Fruit fly (Drosophila melanogaster): ENCODE results near the gene CG14115.

The CG14115 gene

DNA sequence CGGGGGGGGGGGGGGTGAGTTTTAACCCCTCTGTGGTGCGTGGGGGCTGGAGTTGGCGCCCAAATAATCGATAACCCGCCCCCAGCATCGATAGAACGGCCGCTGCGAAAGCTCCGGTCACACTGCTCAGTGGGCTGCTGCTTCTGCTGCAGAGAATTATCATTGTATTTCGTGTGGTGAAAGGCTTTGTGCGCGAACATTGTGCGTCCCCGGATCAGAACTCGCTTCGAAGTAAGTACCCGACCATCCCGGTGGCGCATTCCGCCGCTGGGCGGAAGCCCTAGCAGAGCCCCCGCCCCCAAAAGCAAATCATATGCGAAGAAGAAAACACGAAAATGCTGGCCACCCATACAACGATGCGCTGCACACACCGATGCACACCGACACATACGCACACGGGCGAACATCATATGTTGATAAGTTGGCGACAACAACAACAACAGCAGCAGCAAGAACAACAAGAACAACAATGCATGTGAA, 16.8 kb downstream of the CG14115 start, which contains the start of gene Syx13 (continued):
- TF ChIP-seq salr (GFP tag; optimal IDR thresholded peaks at IDR 0.05) (no peak), Sox15 (GFP tag; optimal IDR thresholded peaks at IDR 0.05) (no peak), Eip78C (GFP tag) (peak; percentile 66), CG6854 (GFP tag; optimal IDR thresholded peaks at IDR 0.05) (peak; percentile 38), Hr39 (GFP tag; optimal IDR thresholded peaks at IDR 0.05) (no peak), Lpt (GFP tag; optimal IDR thresholded peaks at IDR 0.05) (no peak), CG3919 (GFP tag; optimal IDR thresholded peaks at IDR 0.05) (no peak), dsx (GFP tag; optimal IDR thresholded peaks at IDR 0.05; ENCODE audit: poor library complexity, severe bottlenecking) (peak; percentile 42), CG6276 (GFP tag; optimal IDR thresholded peaks at IDR 0.05) (no peak), pdm3 (GFP tag; optimal IDR thresholded peaks at IDR 0.05) (no peak), Ets21C (GFP tag; optimal IDR thresholded peaks at IDR 0.05) (no peak), Gug (GFP tag; IDR thresholded peaks at IDR 0.05) (no peak), CG6792 (GFP tag; optimal IDR thresholded peaks at IDR 0.05) (no peak), dac (GFP tag; optimal IDR thresholded peaks at IDR 0.05) (no peak)

DNA sequence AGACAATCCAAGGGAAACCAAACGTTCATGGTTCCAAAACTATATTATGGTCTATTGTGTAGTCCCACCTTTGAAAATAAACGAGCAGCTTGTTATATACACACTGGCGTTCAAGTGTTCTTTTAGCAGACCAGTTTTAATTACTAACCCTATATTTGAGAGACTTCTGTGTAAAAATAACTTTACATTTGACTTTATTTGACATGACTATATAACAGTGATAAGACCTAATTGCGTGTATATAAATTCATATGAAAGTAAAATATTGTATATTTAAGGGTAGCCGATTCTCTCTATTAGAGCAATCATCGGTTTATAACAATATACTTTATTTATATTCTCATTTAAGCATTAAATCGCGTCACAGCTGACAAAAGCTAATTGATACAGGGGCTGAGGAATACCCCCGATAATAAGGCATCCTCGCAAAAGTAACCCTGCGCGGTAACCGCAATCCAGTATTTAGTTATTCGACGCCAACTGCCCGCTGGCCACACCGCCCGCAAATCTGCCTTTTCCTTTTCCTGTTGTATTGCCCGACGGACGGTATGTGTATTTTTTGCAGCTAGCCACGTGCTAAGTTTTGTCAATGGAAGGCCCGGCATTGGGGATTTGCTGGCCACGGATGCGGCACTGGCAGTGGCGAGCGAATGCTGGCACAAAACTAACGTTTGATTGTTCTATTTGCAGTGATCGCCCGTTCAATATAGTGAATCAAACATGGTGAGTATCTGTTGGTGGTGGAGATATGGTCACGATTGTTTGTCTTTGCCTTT, 19.7 kb downstream of the CG14115 start, which contains the start of gene RpS4:
RpS4 (plus strand) TSS at position 465 of the 776 bp plus-strand sequence.
- TF ChIP-seq vri (GFP tag; optimal IDR thresholded peaks at IDR 0.05), result peak; percentile 86
- peak; percentile 74 for TF ChIP-seq spab (GFP tag; optimal IDR thresholded peaks at IDR 0.05)
- peak; percentile 88 for TF ChIP-seq esn (GFP tag; optimal IDR thresholded peaks at IDR 0.05)
- peak; percentile 75 for TF ChIP-seq achi (GFP tag; optimal IDR thresholded peaks at IDR 0.05)
- peak; percentile 55 for TF ChIP-seq CG10631 (GFP tag; optimal IDR thresholded peaks at IDR 0.05)
- peak; percentile 67 for TF ChIP-seq dsx (GFP tag; optimal IDR thresholded peaks at IDR 0.05; ENCODE audit: poor library complexity, severe bottlenecking)
- TF ChIP-seq Hr38 (GFP tag; optimal IDR thresholded peaks at IDR 0.05), result no peak
- peak; percentile 83 for TF ChIP-seq CG31627 (GFP tag; optimal IDR thresholded peaks at IDR 0.05)
- TF ChIP-seq CG1621 (tag; optimal IDR thresholded peaks at IDR 0.05), result peak; percentile 88
- TF ChIP-seq CG6854 (GFP tag; optimal IDR thresholded peaks at IDR 0.05), result peak; percentile 99
- TF ChIP-seq CG10669 (GFP tag; optimal IDR thresholded peaks at IDR 0.05), result peak; percentile 75
- TF ChIP-seq OdsH (GFP tag; optimal IDR thresholded peaks at IDR 0.05), result peak; percentile 76
- TF ChIP-seq CG8119 (GFP tag; IDR thresholded peaks at IDR 0.05), result peak; percentile 50; the same call in 2 of the 3 replicates
- TF ChIP-seq Smox (GFP tag; optimal IDR thresholded peaks at IDR 0.05), result peak; percentile 70
- peak; percentile 71 for TF ChIP-seq CG6792 (GFP tag; optimal IDR thresholded peaks at IDR 0.05)
- peak; percentile 60 for TF ChIP-seq Sox14 (GFP tag; optimal IDR thresholded peaks at IDR 0.05)
- TF ChIP-seq CG6163 (GFP tag; IDR thresholded peaks at IDR 0.05), result peak; percentile 90
- TF ChIP-seq CG8632 (GFP tag; optimal IDR thresholded peaks at IDR 0.05), result peak; percentile 74
- peak; percentile 86 for TF ChIP-seq Met (GFP tag; optimal IDR thresholded peaks at IDR 0.05)
- peak; percentile 94 for TF ChIP-seq CG3919 (GFP tag; optimal IDR thresholded peaks at IDR 0.05)
- TF ChIP-seq acj6 (GFP tag; optimal IDR thresholded peaks at IDR 0.05), result peak; percentile 65
- TF ChIP-seq eg (GFP tag; IDR thresholded peaks at IDR 0.05), result peak; percentile 84
- peak; percentile 65 for TF ChIP-seq CG15336 (GFP tag; IDR thresholded peaks at IDR 0.05)
- peak; percentile 36; the same call in 1 of the 2 replicates for TF ChIP-seq CG11294 (GFP tag; IDR thresholded peaks at IDR 0.05)
- peak; percentile 82 for TF ChIP-seq CG34406 (GFP tag; optimal IDR thresholded peaks at IDR 0.05)
- TF ChIP-seq Hr39 (GFP tag; optimal IDR thresholded peaks at IDR 0.05), result peak; percentile 79
- TF ChIP-seq CG11762 (GFP tag; optimal IDR thresholded peaks at IDR 0.05; ENCODE audit: insufficient read depth), result peak; percentile 73
- TF ChIP-seq Eip75B (GFP tag; optimal IDR thresholded peaks at IDR 0.05), result peak; percentile 86
- TF ChIP-seq CG4318 (GFP tag; optimal IDR thresholded peaks at IDR 0.05), result no peak
- peak; percentile 85 for TF ChIP-seq CG7368 (GFP tag; optimal IDR thresholded peaks at IDR 0.05)
- TF ChIP-seq fkh (GFP tag; optimal IDR thresholded peaks at IDR 0.05), result peak; percentile 79
- peak; percentile 69 for TF ChIP-seq CG3032 (tag; optimal IDR thresholded peaks at IDR 0.05)
- TF ChIP-seq Eip93F (GFP tag; optimal IDR thresholded peaks at IDR 0.05), result no peak
- no peak for TF ChIP-seq Lpt (GFP tag; optimal IDR thresholded peaks at IDR 0.05)
- peak; percentile 84 for TF ChIP-seq svp (GFP tag)
- TF ChIP-seq ss (GFP tag; optimal IDR thresholded peaks at IDR 0.05), result peak; percentile 89 to 95
- peak; percentile 83 for TF ChIP-seq pdm3 (GFP tag; optimal IDR thresholded peaks at IDR 0.05)
- peak in 1 of 2 experiments; percentile 92 for TF ChIP-seq salr (GFP tag; optimal IDR thresholded peaks at IDR 0.05)
- TF ChIP-seq Eip78C (GFP tag), result peak; percentile 96
- peak; percentile 64 for TF ChIP-seq Ets21C (GFP tag; optimal IDR thresholded peaks at IDR 0.05)
- TF ChIP-seq cyc (GFP tag; optimal IDR thresholded peaks at IDR 0.05), result peak; percentile 84
- TF ChIP-seq dac (GFP tag; optimal IDR thresholded peaks at IDR 0.05), result peak; percentile 63
- TF ChIP-seq CG16779 (tag; optimal IDR thresholded peaks at IDR 0.05), result peak; percentile 91
